Fruit fly (Drosophila melanogaster) whole organism, prepupa: ENCODE measurements around the gene wfs1.

Experiments used
- CG34406 ChIP-seq: fragments of 200-800 bp; sonication (Bioruptor generic); optimal IDR thresholded peaks from 3 replicates; lab custom pipeline; 2016; ENCODE audit warnings: missing biosample characterization, missing genetic modification characterization
- CG6854 ChIP-seq: fragments of 200-800 bp; sonication (Bioruptor generic); optimal IDR thresholded peaks from 2 replicates; lab custom pipeline; 2017; ENCODE audit warnings: missing biosample characterization, mild to moderate bottlenecking, missing genetic modification characterization
- Gug ChIP-seq: fragments of 200-800 bp; sonication (Bioruptor generic); IDR thresholded peaks from 2 replicates; pipeline ENCODE4 v1.3.6; 2022; ENCODE audit warnings: missing biosample characterization, missing genetic modification characterization
- OdsH ChIP-seq: fragments of 200-800 bp; sonication (Bioruptor generic); optimal IDR thresholded peaks from 3 replicates; lab custom pipeline; 2016; ENCODE audit warnings: missing biosample characterization, missing genetic modification characterization

dm6 chr3R:22720808-22721306, 30.7 kb upstream of the wfs1 start, which contains the start of gene wge:
- peak; percentile 18 for TF ChIP-seq CG6854 (GFP tag; lab: Kevin White, UChicago)
- peak; percentile 69 for TF ChIP-seq Gug (GFP tag; lab: Robert Waterston, UW)
- TF ChIP-seq OdsH (GFP tag; lab: Kevin White, UChicago), result no peak
- TF ChIP-seq CG34406, result peak; percentile 46
